Worm (Caenorhabditis elegans): ENCODE data around the gene T28C6.7.

T28C6.7 gene

DNA sequence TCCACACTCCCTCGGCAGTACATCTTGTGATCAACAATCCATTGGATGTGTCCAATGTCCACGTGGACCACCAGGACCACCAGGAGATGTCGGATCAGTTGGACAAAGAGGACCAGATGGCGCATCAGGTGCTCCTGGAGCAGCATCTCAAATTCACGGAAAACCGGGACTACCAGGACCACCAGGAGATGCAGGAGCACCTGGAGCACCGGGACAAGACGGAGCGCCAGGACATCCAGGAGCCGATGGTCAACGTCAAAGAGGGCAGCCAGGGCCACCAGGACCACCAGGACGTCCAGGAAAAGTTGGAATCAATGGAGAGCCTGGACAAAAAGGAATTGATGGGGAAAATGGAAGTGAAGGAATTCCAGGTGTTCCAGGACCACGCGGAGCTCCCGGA, 21.4 kb downstream of the T28C6.7 start:
- TF ChIP-seq hmg-11 (tag; optimal IDR thresholded peaks at IDR 0.05) (no peak), nhr-23 (tag; optimal IDR thresholded peaks at IDR 0.05) (no peak), nhr-76 (tag; optimal IDR thresholded peaks at IDR 0.05) (no peak), unc-39 (tag; optimal IDR thresholded peaks at IDR 0.05) (no peak), nhr-77 (tag; optimal IDR thresholded peaks at IDR 0.05) (no peak), lin-39 (tag; optimal IDR thresholded peaks at IDR 0.05) (no peak), sea-2 (GFP tag; optimal IDR thresholded peaks at IDR 0.05) (no peak), ztf-4 (tag; optimal IDR thresholded peaks at IDR 0.05) (no peak), eor-1 (tag; optimal IDR thresholded peaks at IDR 0.05) (no peak), egl-5 (tag; optimal IDR thresholded peaks at IDR 0.05) (no peak), aly-2 (tag; optimal IDR thresholded peaks at IDR 0.05) (no peak), skn-1 (tag; optimal IDR thresholded peaks at IDR 0.05) (no peak)

ce11 chrIV:8850807-8851206, 23.2 kb downstream of the T28C6.7 start:
- TF ChIP-seq lsy-12 (tag; optimal IDR thresholded peaks at IDR 0.05): no peak
- no peak for TF ChIP-seq nhr-43 (tag; optimal IDR thresholded peaks at IDR 0.05; ENCODE audit: poor library complexity, severe bottlenecking)
- TF ChIP-seq ZK546.5 (tag; optimal IDR thresholded peaks at IDR 0.05): no peak
- no peak for TF ChIP-seq fkh-10 (GFP tag; optimal IDR thresholded peaks at IDR 0.05)
- no peak for TF ChIP-seq nhr-77 (tag; optimal IDR thresholded peaks at IDR 0.05)
- TF ChIP-seq lin-15B (tag; optimal IDR thresholded peaks at IDR 0.05): no peak
- no peak for TF ChIP-seq nhr-23 (tag; optimal IDR thresholded peaks at IDR 0.05)
- no peak for TF ChIP-seq nhr-67 (tag; optimal IDR thresholded peaks at IDR 0.05)
- no peak for TF ChIP-seq zag-1 (tag; optimal IDR thresholded peaks at IDR 0.05)

- TF ChIP-seq snpc-4 (tag; optimal IDR thresholded peaks at IDR 0.05): no peak
- no peak for TF ChIP-seq ztf-11 (tag; optimal IDR thresholded peaks at IDR 0.05)
- no peak for TF ChIP-seq ceh-82 (tag; optimal IDR thresholded peaks at IDR 0.05)
- no peak for TF ChIP-seq jun-1 (tag; optimal IDR thresholded peaks at IDR 0.05)
- no peak for TF ChIP-seq unc-39 (tag; optimal IDR thresholded peaks at IDR 0.05)
- no peak for TF ChIP-seq lin-39 (tag; optimal IDR thresholded peaks at IDR 0.05)
- no peak for TF ChIP-seq nhr-23 (tag; optimal IDR thresholded peaks at IDR 0.05)
- TF ChIP-seq egl-27 (tag; optimal IDR thresholded peaks at IDR 0.05): no peak
- TF ChIP-seq fkh-10 (GFP tag; optimal IDR thresholded peaks at IDR 0.05): no peak
Measured at ce11 chrIV:8852194-8852593, 24.6 kb downstream of the T28C6.7 start, which contains the start of gene alp-1. Gene alp-1 (plus strand): TSS chrIV:8852494.

DNA sequence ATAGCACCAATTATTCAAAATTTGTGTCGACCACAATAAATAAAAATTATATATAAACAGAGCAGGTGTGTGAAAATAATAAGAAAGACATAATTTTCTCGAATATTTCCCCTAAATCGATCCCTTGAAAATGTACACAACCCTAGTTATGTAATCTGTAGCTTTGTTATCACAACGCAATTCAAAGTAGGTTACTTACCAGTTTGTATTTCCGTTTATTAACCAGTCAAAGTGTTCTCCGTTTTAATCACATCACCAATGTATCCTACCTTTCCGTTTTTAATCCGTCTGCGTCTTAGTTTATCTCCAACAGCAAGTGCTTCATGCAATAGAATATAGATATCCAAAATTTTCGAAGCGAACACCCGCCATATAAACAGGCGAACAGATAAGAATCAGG, 25.7 kb downstream of the T28C6.7 start:
- TF ChIP-seq lin-39 (tag; optimal IDR thresholded peaks at IDR 0.05) (no peak), nhr-237 (tag; optimal IDR thresholded peaks at IDR 0.05) (no peak), unc-39 (tag; optimal IDR thresholded peaks at IDR 0.05) (no peak), ztf-11 (tag; optimal IDR thresholded peaks at IDR 0.05) (no peak), ZK546.5 (tag; optimal IDR thresholded peaks at IDR 0.05) (no peak), fos-1 (tag; optimal IDR thresholded peaks at IDR 0.05) (no peak), ztf-4 (tag; optimal IDR thresholded peaks at IDR 0.05) (no peak), zag-1 (tag; optimal IDR thresholded peaks at IDR 0.05) (no peak), lin-15B (tag; optimal IDR thresholded peaks at IDR 0.05) (no peak), skn-1 (tag; optimal IDR thresholded peaks at IDR 0.05) (no peak), pha-4 (tag; optimal IDR thresholded peaks at IDR 0.05) (no peak), ceh-16 (tag; optimal IDR thresholded peaks at IDR 0.05) (no peak), nhr-76 (tag; optimal IDR thresholded peaks at IDR 0.05) (no peak)

DNA sequence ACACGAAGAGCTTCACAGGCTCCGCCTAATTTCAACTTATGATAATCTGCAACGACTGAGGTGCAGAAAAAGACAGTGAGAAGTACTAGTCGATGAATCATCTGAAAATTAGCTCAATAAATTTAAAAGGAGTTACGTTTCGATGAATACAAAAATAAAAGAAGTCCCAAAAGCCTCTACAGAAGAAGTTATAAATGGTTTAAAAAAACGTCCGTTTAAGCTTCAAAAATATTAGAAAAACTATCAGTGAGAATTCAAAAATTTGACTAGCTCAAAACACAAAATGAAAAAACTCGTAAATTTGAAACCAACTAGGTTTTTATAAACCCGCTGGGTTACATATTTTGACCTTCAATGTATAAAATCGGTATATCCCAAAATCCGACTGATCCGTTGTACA, 28.4 kb downstream of the T28C6.7 start, which contains the start of gene T11B7.5:
TSS of gene T11B7.5 (minus strand) at position 101 of the 400 bp plus-strand sequence.
- TF ChIP-seq ztf-4 (tag; optimal IDR thresholded peaks at IDR 0.05) (no peak), nhr-28 (tag; optimal IDR thresholded peaks at IDR 0.05) (no peak), ZK546.5 (tag; optimal IDR thresholded peaks at IDR 0.05) (no peak), nhr-23 (tag; optimal IDR thresholded peaks at IDR 0.05) (no peak), mml-1 (tag; optimal IDR thresholded peaks at IDR 0.05) (no peak), aly-2 (tag; optimal IDR thresholded peaks at IDR 0.05) (no peak), fkh-10 (GFP tag; optimal IDR thresholded peaks at IDR 0.05) (no peak), ztf-11 (tag; optimal IDR thresholded peaks at IDR 0.05) (no peak), pha-4 (tag; optimal IDR thresholded peaks at IDR 0.05) (no peak), nfya-1 (tag; optimal IDR thresholded peaks at IDR 0.05; ENCODE audit: insufficient read depth) (no peak), ama-1 (optimal IDR thresholded peaks at IDR 0.05) (no peak), ceh-16 (tag; optimal IDR thresholded peaks at IDR 0.05) (no peak), R02D3.7 (tag; optimal IDR thresholded peaks at IDR 0.05) (no peak), unc-62 (GFP tag; optimal IDR thresholded peaks at IDR 0.05) (no peak)
